Worm (Caenorhabditis elegans) whole organism, mixed stage, embryonic: ENCODE results near the gene F25D1.5.
A peak's percentile ranks its signal among the peaks of the same experiment; 100 is the strongest.

ENCODE experiments used
- ceh-39 ChIP-seq: fragments of 150-350 bp; optimal IDR thresholded peaks from 2 replicates; lab custom pipeline; 2014; ENCODE audit warnings: missing biosample characterization, missing genetic modification characterization
- ceh-43 ChIP-seq: fragments of 200-800 bp; sonication (Bioruptor generic); optimal IDR thresholded peaks from 2 replicates; lab custom pipeline; 2018; ENCODE audit warnings: mild to moderate bottlenecking, missing genetic modification characterization, moderate library complexity, missing compliant biosample characterization
- ces-1 ChIP-seq: fragments of 150-350 bp; optimal IDR thresholded peaks from 2 replicates; lab custom pipeline; 2014; ENCODE audit warnings: missing biosample characterization, missing genetic modification reagents, missing genetic modification characterization
- elt-1 ChIP-seq: sonication (generic microtip); optimal IDR thresholded peaks from 2 replicates; lab custom pipeline; 2017; ENCODE audit warnings: missing genetic modification characterization, mild to moderate bottlenecking, missing compliant biosample characterization, antibody characterized with exemption, moderate library complexity, borderline replicate concordance; ENCODE audit not compliant: insufficient read depth
- sptf-1 ChIP-seq: sonication (generic microtip); optimal IDR thresholded peaks from 2 replicates; lab custom pipeline; 2017; ENCODE audit warnings: mild to moderate bottlenecking, missing genetic modification characterization, moderate library complexity, missing compliant biosample characterization
- ztf-11 ChIP-seq: fragments of 150-350 bp; optimal IDR thresholded peaks from 2 replicates; lab custom pipeline; 2014; ENCODE audit warnings: missing biosample characterization, missing genetic modification characterization

ce11 chrV:10536808-10537207 is 9.8 kb downstream of the F25D1.5 start:
- TF ChIP-seq ztf-11 (tag; lab: Kevin White, UChicago), result no peak
- no peak for TF ChIP-seq elt-1
- TF ChIP-seq ceh-43 (GFP tag; lab: Kevin White, UChicago), result no peak
- TF ChIP-seq sptf-1 (tag; lab: Kevin White, UChicago), result peak; percentile 45
- TF ChIP-seq ces-1 (GFP tag; lab: Kevin White, UChicago), result peak; percentile 93
- TF ChIP-seq ceh-39 (tag; lab: Kevin White, UChicago), result peak; percentile 30
